Worm (Caenorhabditis elegans) whole organism, L2 larva: ENCODE results near the gene K12H4.2.

Source experiments
- C34F6.9 ChIP-seq: fragments of 150-350 bp; optimal IDR thresholded peaks from 2 replicates; lab custom pipeline; 2014; ENCODE audit warnings: missing biosample characterization, missing genetic modification characterization
- R02D3.7 ChIP-seq: fragments of 150-350 bp; optimal IDR thresholded peaks from 2 replicates; lab custom pipeline; 2014; ENCODE audit warnings: missing biosample characterization, missing genetic modification characterization
- aly-2 ChIP-seq: fragments of 150-350 bp; optimal IDR thresholded peaks from 2 replicates; lab custom pipeline; 2014; ENCODE audit warnings: missing biosample characterization, missing genetic modification characterization
- blmp-1 ChIP-seq: sonication (generic microtip); optimal IDR thresholded peaks from 2 replicates; lab custom pipeline; 2017; ENCODE audit warnings: missing genetic modification characterization, mild to moderate bottlenecking, missing compliant biosample characterization, antibody characterized with exemption, moderate library complexity; ENCODE audit not compliant: insufficient read depth
- elt-1 ChIP-seq: fragments of 150-350 bp; optimal IDR thresholded peaks from 2 replicates; lab custom pipeline; 2014; ENCODE audit warnings: missing biosample characterization, missing genetic modification characterization
- lin-13 ChIP-seq: fragments of 150-350 bp; optimal IDR thresholded peaks from 2 replicates; lab custom pipeline; 2014; ENCODE audit warnings: missing biosample characterization, missing genetic modification reagents, missing genetic modification characterization
- nhr-237 ChIP-seq: fragments of 150-350 bp; optimal IDR thresholded peaks from 2 replicates; lab custom pipeline; 2014; ENCODE audit warnings: missing biosample characterization, missing genetic modification characterization
- nhr-25 ChIP-seq: fragments of 150-350 bp; sonication (generic microtip); optimal IDR thresholded peaks from 3 replicates; lab custom pipeline; 2014; ENCODE audit warnings: missing biosample characterization, missing genetic modification characterization
- sem-4 ChIP-seq: fragments of 150-350 bp; optimal IDR thresholded peaks from 2 replicates; lab custom pipeline; 2014; ENCODE audit warnings: missing biosample characterization, missing genetic modification reagents, missing genetic modification characterization
- snpc-4 ChIP-seq: fragments of 150-350 bp; optimal IDR thresholded peaks from 2 replicates; lab custom pipeline; 2014; ENCODE audit warnings: missing biosample characterization, missing genetic modification characterization
- unc-39 ChIP-seq: fragments of 150-350 bp; optimal IDR thresholded peaks from 2 replicates; lab custom pipeline; 2014; ENCODE audit warnings: missing biosample characterization, missing genetic modification characterization

DNA sequence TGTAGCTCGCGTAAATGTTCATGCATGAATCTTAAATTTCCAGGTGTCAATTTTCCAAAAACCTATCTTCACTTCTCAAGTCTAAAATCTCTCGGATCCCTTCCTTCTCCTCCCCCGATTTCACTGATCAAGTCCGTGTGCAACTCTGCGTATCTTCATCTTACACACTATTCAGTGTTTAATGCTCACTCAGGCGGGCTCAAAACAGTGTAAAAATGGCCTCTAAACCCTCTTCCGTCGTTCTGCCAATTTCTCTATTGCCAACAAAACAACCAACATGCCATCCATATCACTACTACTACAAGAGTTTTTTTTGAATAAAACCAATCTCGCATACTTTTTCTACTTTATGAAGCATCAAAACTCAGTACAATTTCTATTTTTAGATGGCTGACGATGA lies 25.4 kb upstream of the K12H4.2 start, which contains the start of gene F44B9.2:
- TF ChIP-seq elt-1, result no peak
- no peak for TF ChIP-seq snpc-4 (tag; lab: Kevin White, UChicago)
- no peak for TF ChIP-seq nhr-237 (tag; lab: Kevin White, UChicago)
- TF ChIP-seq unc-39 (tag; lab: Kevin White, UChicago), result no peak
- no peak for TF ChIP-seq sem-4 (tag; lab: Kevin White, UChicago)
- TF ChIP-seq lin-13 (GFP tag; lab: Kevin White, UChicago), result no peak
- no peak for TF ChIP-seq R02D3.7
- no peak for TF ChIP-seq blmp-1 (tag; lab: Kevin White, UChicago)
- no peak for TF ChIP-seq aly-2 (tag; lab: Kevin White, UChicago)
- TF ChIP-seq nhr-25, result no peak
- TF ChIP-seq C34F6.9 (tag; lab: Kevin White, UChicago), result no peak
